Fruit fly (Drosophila melanogaster): ENCODE measurements around the gene Cpr65Ax2.

Gene Cpr65Ax2

DNA sequence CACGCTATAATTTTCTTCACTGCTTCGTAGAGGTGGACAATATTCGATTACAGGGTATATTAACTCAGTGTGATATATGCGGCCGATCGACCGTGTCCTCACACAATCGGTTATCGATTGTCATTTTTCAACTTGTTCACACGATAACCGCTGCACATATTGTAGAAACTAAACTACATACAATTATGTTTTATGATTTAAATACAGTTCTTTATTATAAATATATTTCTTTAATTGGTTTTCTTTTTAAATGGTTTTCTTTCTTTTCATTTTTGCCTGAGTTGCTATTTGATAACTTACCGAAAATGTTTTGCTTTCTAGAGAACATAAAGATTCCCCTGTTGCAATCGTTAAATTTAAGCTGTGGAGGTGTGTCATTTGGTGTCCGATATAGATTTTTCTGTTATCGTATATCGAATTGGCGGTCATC lies 23.2 kb upstream of the Cpr65Ax2 start, which contains the start of the genes fmt and CG7376:
fmt (minus strand) TSS at position 55 of the 430 bp plus-strand sequence.
CG7376 (plus strand) TSS at position 423 of the 430 bp plus-strand sequence.
- TF ChIP-seq Blimp-1 (GFP tag; optimal IDR thresholded peaks at IDR 0.05) (no peak), CG11294 (GFP tag; IDR thresholded peaks at IDR 0.05) (no peak), Sox15 (GFP tag; optimal IDR thresholded peaks at IDR 0.05) (peak; percentile 18), CG16779 (tag; optimal IDR thresholded peaks at IDR 0.05) (no peak), CG8632 (GFP tag; optimal IDR thresholded peaks at IDR 0.05) (no peak), Gug (GFP tag; IDR thresholded peaks at IDR 0.05) (peak; percentile 14; the same call in 1 of the 2 replicates), CG3032 (tag; optimal IDR thresholded peaks at IDR 0.05) (peak; percentile 57), esn (GFP tag; optimal IDR thresholded peaks at IDR 0.05) (peak; percentile 53), CG3919 (GFP tag; optimal IDR thresholded peaks at IDR 0.05) (no peak)

- TF ChIP-seq Sox14 (GFP tag; optimal IDR thresholded peaks at IDR 0.05) (no peak), CG7368 (GFP tag; optimal IDR thresholded peaks at IDR 0.05) (no peak), fkh (GFP tag; optimal IDR thresholded peaks at IDR 0.05) (no peak), CG8319 (GFP tag; optimal IDR thresholded peaks at IDR 0.05) (no peak), Gug (GFP tag; IDR thresholded peaks at IDR 0.05) (no peak), achi (GFP tag; optimal IDR thresholded peaks at IDR 0.05) (no peak), CG10631 (GFP tag; optimal IDR thresholded peaks at IDR 0.05) (no peak), esn (GFP tag; optimal IDR thresholded peaks at IDR 0.05) (no peak), Sox15 (GFP tag; optimal IDR thresholded peaks at IDR 0.05) (no peak), pdm3 (GFP tag; optimal IDR thresholded peaks at IDR 0.05) (no peak), CG8632 (GFP tag; optimal IDR thresholded peaks at IDR 0.05) (no peak), CG1621 (tag; optimal IDR thresholded peaks at IDR 0.05) (no peak)
These were observed 11.9 kb upstream of the Cpr65Ax2 start, which contains the start of gene Prdm13 for dm6 chr3L:6162483-6163128. Gene Prdm13 (plus strand): TSS chr3L:6163127.

DNA sequence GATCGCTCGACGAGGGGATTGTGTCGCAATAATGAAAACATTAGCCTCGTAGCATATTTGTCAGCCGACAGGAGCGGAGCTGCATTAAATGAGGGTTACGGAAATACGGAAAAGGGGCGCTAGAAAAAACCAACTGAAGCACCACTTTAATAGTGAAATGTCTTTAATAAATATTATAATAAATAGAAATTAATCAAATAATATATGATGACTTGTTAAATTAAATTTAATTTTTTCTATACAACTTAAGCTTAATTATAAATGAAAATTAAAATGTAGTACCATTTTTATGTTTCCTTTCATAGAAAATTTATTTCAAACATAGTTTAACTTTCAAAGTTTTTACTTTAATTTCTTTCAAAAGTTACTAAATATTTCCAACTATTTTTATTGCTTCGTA lies 11.3 kb upstream of the Cpr65Ax2 start:
- TF ChIP-seq vri (GFP tag; optimal IDR thresholded peaks at IDR 0.05) = no peak
- no peak for TF ChIP-seq Gug (GFP tag; IDR thresholded peaks at IDR 0.05)
- TF ChIP-seq Lpt (GFP tag; optimal IDR thresholded peaks at IDR 0.05) = no peak
- no peak for TF ChIP-seq Ets96B (tag; optimal IDR thresholded peaks at IDR 0.05)
- TF ChIP-seq achi (GFP tag; optimal IDR thresholded peaks at IDR 0.05) = no peak
- no peak for TF ChIP-seq CG9139 (GFP tag; optimal IDR thresholded peaks at IDR 0.05)

DNA sequence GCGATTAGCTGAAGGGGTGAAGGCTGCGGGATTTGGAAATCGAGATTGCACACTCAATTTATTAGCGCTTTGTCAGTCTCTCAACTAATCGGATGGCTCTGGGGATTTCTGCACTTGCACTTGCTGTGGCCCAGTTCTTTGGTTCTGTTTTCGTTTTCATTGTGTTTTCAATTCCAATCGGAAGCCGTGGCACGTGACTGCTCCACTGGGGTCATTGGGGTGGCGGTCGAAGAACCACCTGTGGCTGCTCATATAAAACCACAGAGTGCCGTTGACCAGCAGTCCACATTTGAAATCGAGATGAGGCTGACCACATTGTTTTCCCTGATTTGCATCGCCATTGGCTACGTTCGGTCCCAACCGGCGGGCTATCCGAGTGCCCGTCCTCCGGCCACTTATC lies 9.9 kb upstream of the Cpr65Ax2 start, which contains the start of gene Cpr65Az:
Cpr65Az (plus strand) TSS at position 301 of the 400 bp plus-strand sequence.
- TF ChIP-seq fkh (GFP tag; optimal IDR thresholded peaks at IDR 0.05) (no peak), Hr39 (GFP tag; optimal IDR thresholded peaks at IDR 0.05) (no peak), CG6276 (GFP tag; optimal IDR thresholded peaks at IDR 0.05) (no peak), CG6792 (GFP tag; optimal IDR thresholded peaks at IDR 0.05) (no peak), Eip93F (GFP tag; optimal IDR thresholded peaks at IDR 0.05) (no peak), topi (GFP tag; optimal IDR thresholded peaks at IDR 0.05) (no peak), CG11902 (GFP tag; optimal IDR thresholded peaks at IDR 0.05) (no peak), CG8119 (GFP tag; IDR thresholded peaks at IDR 0.05) (no peak), svp (GFP tag) (no peak), Ets96B (tag; optimal IDR thresholded peaks at IDR 0.05) (no peak)

DNA sequence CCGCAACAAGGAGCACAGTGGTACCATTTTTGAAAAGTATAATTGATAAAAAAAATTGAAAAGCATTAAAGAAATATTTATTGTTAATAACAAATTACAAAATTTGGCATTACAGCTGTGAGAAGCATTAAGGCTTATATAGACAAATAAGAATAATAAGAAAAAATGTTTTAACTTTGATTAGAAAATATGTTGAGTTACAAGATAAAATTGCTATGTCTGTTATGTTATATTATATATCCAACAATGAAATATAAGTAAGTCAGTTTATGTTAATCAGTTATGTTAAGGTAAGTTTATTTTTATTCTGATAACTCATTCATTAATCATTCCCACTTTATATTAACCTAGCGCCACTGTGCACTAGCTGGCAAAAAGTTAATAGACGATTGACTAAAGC lies 9.2 kb upstream of the Cpr65Ax2 start:
- no peak for TF ChIP-seq CG15336 (GFP tag; IDR thresholded peaks at IDR 0.05)
- TF ChIP-seq svp (GFP tag) = peak; percentile 47

DNA sequence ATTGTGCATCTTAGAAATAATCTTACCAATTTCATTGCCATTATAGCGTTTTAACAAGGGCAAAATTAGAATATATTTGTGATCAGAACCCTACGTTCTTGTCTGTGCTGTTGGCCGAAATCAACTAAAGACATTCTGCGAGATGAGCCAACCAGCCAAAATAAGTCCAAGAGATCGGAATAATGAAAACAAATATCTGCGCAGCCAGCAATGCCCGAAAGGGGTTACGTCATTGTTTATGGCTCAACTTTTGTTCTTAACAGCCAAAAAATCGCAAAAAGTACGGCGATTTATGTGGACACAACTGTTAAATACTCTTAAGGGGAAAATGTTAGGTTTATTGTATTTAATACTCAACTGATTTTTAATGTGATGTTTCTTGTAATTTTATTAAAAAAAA lies 7.9 kb upstream of the Cpr65Ax2 start, which contains the start of gene Cpr65Ay:
Cpr65Ay (minus strand) TSS at position 101 of the 400 bp plus-strand sequence.
- TF ChIP-seq lz (GFP tag; optimal IDR thresholded peaks at IDR 0.05) (no peak), achi (GFP tag; optimal IDR thresholded peaks at IDR 0.05) (no peak), fd85E (GFP tag; optimal IDR thresholded peaks at IDR 0.05) (no peak), CG6808 (GFP tag; optimal IDR thresholded peaks at IDR 0.05) (no peak), CG11902 (GFP tag; optimal IDR thresholded peaks at IDR 0.05) (no peak), Eip93F (GFP tag; optimal IDR thresholded peaks at IDR 0.05) (no peak), svp (GFP tag) (no peak), Smox (GFP tag; optimal IDR thresholded peaks at IDR 0.05) (no peak), vri (GFP tag; optimal IDR thresholded peaks at IDR 0.05) (no peak), Met (GFP tag; optimal IDR thresholded peaks at IDR 0.05) (no peak), CG10631 (GFP tag; optimal IDR thresholded peaks at IDR 0.05) (no peak), CG32006 (GFP tag; optimal IDR thresholded peaks at IDR 0.05) (no peak), Lpt (GFP tag; optimal IDR thresholded peaks at IDR 0.05) (no peak), CG8319 (GFP tag; optimal IDR thresholded peaks at IDR 0.05) (no peak), Ets96B (tag; optimal IDR thresholded peaks at IDR 0.05) (no peak), Sox14 (GFP tag; optimal IDR thresholded peaks at IDR 0.05) (no peak), Ets21C (GFP tag; optimal IDR thresholded peaks at IDR 0.05) (no peak), Sox102F (GFP tag; optimal IDR thresholded peaks at IDR 0.05) (no peak), ss (GFP tag; optimal IDR thresholded peaks at IDR 0.05) (no peak)

Measured in whole organism, prepupa.